Worm (Caenorhabditis elegans) whole organism, late embryonic: ENCODE data around the gene mog-2.

ENCODE experiments used
- C08G9.2 ChIP-seq: sonication (generic microtip); optimal IDR thresholded peaks from 2 replicates; lab custom pipeline; 2016; ENCODE audit warnings: mild to moderate bottlenecking, missing genetic modification characterization, moderate library complexity, missing compliant biosample characterization
- K02D7.2 ChIP-seq: sonication (generic microtip); optimal IDR thresholded peaks from 2 replicates; lab custom pipeline; 2017; ENCODE audit warnings: mild to moderate bottlenecking, missing genetic modification characterization, missing compliant biosample characterization
- K09A11.1 ChIP-seq: sonication (generic microtip); optimal IDR thresholded peaks from 2 replicates; lab custom pipeline; 2017; ENCODE audit warnings: antibody characterized with exemption, mild to moderate bottlenecking, missing genetic modification characterization, missing compliant biosample characterization; ENCODE audit not compliant: insufficient read depth
- T23F11.4 ChIP-seq: fragments of 200-800 bp; sonication (Bioruptor generic); optimal IDR thresholded peaks from 2 replicates; lab custom pipeline; 2018; ENCODE audit warnings: mild to moderate bottlenecking, missing genetic modification characterization, missing compliant biosample characterization
- ceh-18 ChIP-seq: sonication (generic microtip); optimal IDR thresholded peaks from 2 replicates; lab custom pipeline; 2016; ENCODE audit warnings: missing genetic modification characterization, missing compliant biosample characterization
- ceh-2 ChIP-seq: sonication (generic microtip); optimal IDR thresholded peaks from 2 replicates; lab custom pipeline; 2016; ENCODE audit warnings: missing genotype, missing genetic modification characterization, missing compliant biosample characterization
- ceh-22 ChIP-seq: sonication (generic microtip); optimal IDR thresholded peaks from 2 replicates; lab custom pipeline; 2017; ENCODE audit warnings: missing biosample characterization, missing genetic modification characterization
- ceh-24 ChIP-seq: sonication (generic microtip); optimal IDR thresholded peaks from 2 replicates; lab custom pipeline; 2016; ENCODE audit warnings: mild to moderate bottlenecking, missing genetic modification characterization, missing compliant biosample characterization
- ceh-30 ChIP-seq: fragments of 150-350 bp; optimal IDR thresholded peaks from 2 replicates; lab custom pipeline; 2014; ENCODE audit warnings: missing biosample characterization, missing genetic modification characterization
- ceh-48 ChIP-seq: sonication (generic microtip); optimal IDR thresholded peaks from 2 replicates; lab custom pipeline; 2016; ENCODE audit warnings: missing genetic modification characterization, inconsistent platforms, missing compliant biosample characterization
- dmd-4 ChIP-seq: sonication (generic microtip); optimal IDR thresholded peaks from 2 replicates; lab custom pipeline; 2016; ENCODE audit warnings: borderline replicate concordance, missing genetic modification characterization, missing compliant biosample characterization
- dve-1 ChIP-seq: sonication (generic microtip); optimal IDR thresholded peaks from 2 replicates; lab custom pipeline; 2017; ENCODE audit warnings: antibody characterized with exemption, mild to moderate bottlenecking, missing genetic modification characterization, missing compliant biosample characterization
- elt-2 ChIP-seq: sonication (generic microtip); optimal IDR thresholded peaks from 2 replicates; lab custom pipeline; 2016; ENCODE audit warnings: missing genetic modification reagents, missing genetic modification characterization, missing compliant biosample characterization
- fax-1 ChIP-seq: sonication (generic microtip); optimal IDR thresholded peaks from 2 replicates; lab custom pipeline; 2016; ENCODE audit warnings: missing genotype, missing genetic modification characterization, missing compliant biosample characterization
- gmeb-2 ChIP-seq: sonication (generic microtip); optimal IDR thresholded peaks from 2 replicates; lab custom pipeline; 2016; ENCODE audit warnings: missing genetic modification characterization, inconsistent platforms, missing compliant biosample characterization
- hlh-13 ChIP-seq: fragments of 200-800 bp; sonication (Bioruptor generic); optimal IDR thresholded peaks from 2 replicates; lab custom pipeline; 2018; ENCODE audit warnings: mild to moderate bottlenecking, missing genetic modification characterization, missing compliant biosample characterization
- hlh-15 ChIP-seq: sonication (generic microtip); optimal IDR thresholded peaks from 2 replicates; lab custom pipeline; 2016; ENCODE audit warnings: missing genetic modification characterization, missing compliant biosample characterization
- lim-6 ChIP-seq: sonication (generic microtip); optimal IDR thresholded peaks from 2 replicates; lab custom pipeline; 2016; ENCODE audit warnings: missing genetic modification characterization, missing compliant biosample characterization
- lin-11 ChIP-seq: fragments of 200-800 bp; sonication (Bioruptor generic); optimal IDR thresholded peaks from 2 replicates; lab custom pipeline; 2018; ENCODE audit warnings: mild to moderate bottlenecking, missing genetic modification characterization, missing compliant biosample characterization
- madf-2 ChIP-seq: sonication (generic microtip); optimal IDR thresholded peaks from 2 replicates; lab custom pipeline; 2017; ENCODE audit warnings: missing genetic modification characterization, missing compliant biosample characterization
- nfya-1 ChIP-seq: sonication (generic microtip); optimal IDR thresholded peaks from 2 replicates; lab custom pipeline; 2017; ENCODE audit warnings: missing genetic modification characterization, mild to moderate bottlenecking, missing compliant biosample characterization, antibody characterized with exemption, moderate library complexity
- nhr-11 ChIP-seq: fragments of 150-350 bp; optimal IDR thresholded peaks from 2 replicates; lab custom pipeline; 2014; ENCODE audit warnings: missing biosample characterization, missing genetic modification characterization
- nhr-232 ChIP-seq: sonication (generic microtip); optimal IDR thresholded peaks from 2 replicates; lab custom pipeline; 2016; ENCODE audit warnings: missing genetic modification characterization, missing compliant biosample characterization
- odd-2 ChIP-seq: sonication (generic microtip); optimal IDR thresholded peaks from 2 replicates; lab custom pipeline; 2017; ENCODE audit warnings: antibody characterized with exemption, mild to moderate bottlenecking, missing genetic modification characterization, missing compliant biosample characterization
- pha-4 ChIP-seq: fragments of 150-350 bp; optimal IDR thresholded peaks from 2 replicates; lab custom pipeline; 2018; ENCODE audit warnings: missing biosample characterization, missing genetic modification reagents, missing genetic modification characterization
- sdc-2 ChIP-seq: sonication (generic microtip); optimal IDR thresholded peaks from 2 replicates; lab custom pipeline; 2016; ENCODE audit warnings: missing genotype, missing genetic modification characterization, missing compliant biosample characterization
- sox-2 ChIP-seq: fragments of 200-800 bp; sonication (Bioruptor generic); IDR thresholded peaks from 2 replicates; pipeline ENCODE4 v1.3.6; 2022; ENCODE audit warnings: missing genetic modification reagents, missing genetic modification characterization, missing compliant biosample characterization
- unc-42 ChIP-seq: sonication (generic microtip); optimal IDR thresholded peaks from 2 replicates; lab custom pipeline; 2016; ENCODE audit warnings: missing genotype, missing genetic modification characterization, missing compliant biosample characterization
- unc-55 ChIP-seq: sonication (generic microtip); optimal IDR thresholded peaks from 2 replicates; lab custom pipeline; 2017; ENCODE audit warnings: missing biosample characterization, missing genetic modification reagents, missing genetic modification characterization
- ztf-16 ChIP-seq: sonication (generic microtip); optimal IDR thresholded peaks from 2 replicates; lab custom pipeline; 2017; ENCODE audit warnings: missing genetic modification characterization, missing compliant biosample characterization

Gene mog-2

ce11 chrII:4322871-4323270 is 1.3 kb upstream of the mog-2 start, which contains the start of gene H20J04.6:
Gene H20J04.6 (plus strand): TSS chrII:4323256.
- no peak for TF ChIP-seq hlh-15 (tag; lab: Kevin White, UChicago)
- TF ChIP-seq unc-42 (tag; lab: Kevin White, UChicago): peak; percentile 25
- no peak for TF ChIP-seq sdc-2 (tag; lab: Kevin White, UChicago)
- TF ChIP-seq odd-2 (tag; lab: Kevin White, UChicago): no peak
- TF ChIP-seq, all 69 proteins: peak for 1

ce11 chrII:4326420-4326819 is 2.3 kb downstream of the mog-2 start, which contains the start of gene pfd-2:
Gene pfd-2 (plus strand): TSS chrII:4326720.
- no peak for TF ChIP-seq K02D7.2 (tag; lab: Kevin White, UChicago)
- TF ChIP-seq pha-4: no peak
- no peak for TF ChIP-seq odd-2 (tag; lab: Kevin White, UChicago)
- no peak for TF ChIP-seq gmeb-2
- no peak for TF ChIP-seq sox-2
- TF ChIP-seq dve-1 (tag; lab: Kevin White, UChicago): no peak
- no peak for TF ChIP-seq ceh-2 (tag; lab: Kevin White, UChicago)
- no peak for TF ChIP-seq madf-2 (tag; lab: Kevin White, UChicago)
- no peak for TF ChIP-seq lin-11
- no peak for TF ChIP-seq nhr-11 (tag; lab: Kevin White, UChicago)

- TF ChIP-seq dmd-4 (tag; lab: Kevin White, UChicago) (no peak), lim-6 (tag; lab: Kevin White, UChicago) (no peak), nhr-232 (tag; lab: Kevin White, UChicago) (no peak), hlh-13 (GFP tag; lab: Kevin White, UChicago) (no peak), ceh-30 (tag; lab: Kevin White, UChicago) (no peak), lin-11 (no peak), ztf-16 (no peak), ceh-2 (tag; lab: Kevin White, UChicago) (no peak), elt-2 (tag; lab: Kevin White, UChicago) (no peak), ceh-22 (tag; lab: Kevin White, UChicago) (no peak), ceh-24 (tag; lab: Kevin White, UChicago) (no peak), gmeb-2 (no peak), T23F11.4 (GFP tag; lab: Kevin White, UChicago) (no peak), C08G9.2 (no peak), unc-55 (GFP tag; lab: Kevin White, UChicago) (no peak)
Observed at ce11 chrII:4328716-4329115, 4.6 kb downstream of the mog-2 start, which contains the start of gene H20J04.4. Gene H20J04.4 (plus strand): TSS chrII:4329016.

- no peak for TF ChIP-seq fax-1 (tag; lab: Kevin White, UChicago)
- TF ChIP-seq, all 69 proteins: peak for 0
Observed at ce11 chrII:4334448-4334847, 10.3 kb downstream of the mog-2 start, which contains the start of gene madf-3. Gene madf-3 (plus strand): TSS chrII:4334748.

DNA sequence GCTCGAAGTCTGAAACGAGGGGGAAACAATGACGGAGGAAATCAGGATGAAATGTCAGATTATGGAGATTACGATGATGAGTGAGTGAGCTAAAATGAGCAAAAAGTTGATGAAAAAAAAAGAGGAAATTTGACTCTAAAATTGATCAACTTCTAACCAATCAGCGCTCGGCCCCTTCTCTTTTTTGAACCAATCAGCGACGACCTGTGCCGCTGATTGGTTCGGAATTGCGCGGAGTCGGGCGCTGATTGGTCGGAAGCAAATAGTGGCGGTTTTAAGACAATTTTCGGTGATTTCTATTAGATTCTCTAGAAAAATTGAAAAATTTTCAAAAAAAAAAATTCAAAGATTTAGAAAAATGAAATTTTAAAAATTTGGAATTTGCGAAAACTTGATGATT is 13.6 kb downstream of the mog-2 start:
- TF ChIP-seq nfya-1 (tag; lab: Kevin White, UChicago): peak; percentile 90
- no peak for TF ChIP-seq ceh-18 (tag; lab: Kevin White, UChicago)
- TF ChIP-seq ceh-24 (tag; lab: Kevin White, UChicago): no peak
- TF ChIP-seq ceh-48 (tag; lab: Kevin White, UChicago): no peak
- TF ChIP-seq ceh-30 (tag; lab: Kevin White, UChicago): no peak
- TF ChIP-seq sdc-2 (tag; lab: Kevin White, UChicago): no peak

DNA sequence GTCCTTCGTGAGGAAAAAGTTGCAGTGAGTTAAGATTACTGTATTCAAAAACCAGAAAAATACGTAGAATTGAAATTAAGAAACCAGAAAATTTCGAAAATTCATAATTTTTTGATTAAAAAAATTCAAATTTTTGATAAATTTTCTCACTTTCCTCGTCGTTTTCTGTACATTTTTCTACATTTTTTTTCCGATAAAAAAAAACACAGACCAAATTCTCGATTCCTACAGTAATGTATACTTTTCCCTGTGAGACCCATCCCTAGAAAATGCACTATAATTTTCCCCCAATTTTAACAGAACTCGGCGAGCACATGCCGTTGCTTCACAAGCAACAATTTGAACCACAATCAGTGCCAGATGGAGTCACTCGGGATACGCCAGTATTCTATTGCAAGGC is 15.7 kb downstream of the mog-2 start, which contains the start of gene athp-2:
TSS of gene athp-2 (plus strand) at position 301 of the 400 bp plus-strand sequence.
- no peak for TF ChIP-seq ceh-48 (tag; lab: Kevin White, UChicago)

ce11 chrII:4341484-4341883 is 17.3 kb downstream of the mog-2 start:
- peak; percentile 98 for TF ChIP-seq nfya-1 (tag; lab: Kevin White, UChicago)
- no peak for TF ChIP-seq K09A11.1 (tag; lab: Kevin White, UChicago)
